Worm (Caenorhabditis elegans): ENCODE results near the gene let-413.

The let-413 gene

DNA sequence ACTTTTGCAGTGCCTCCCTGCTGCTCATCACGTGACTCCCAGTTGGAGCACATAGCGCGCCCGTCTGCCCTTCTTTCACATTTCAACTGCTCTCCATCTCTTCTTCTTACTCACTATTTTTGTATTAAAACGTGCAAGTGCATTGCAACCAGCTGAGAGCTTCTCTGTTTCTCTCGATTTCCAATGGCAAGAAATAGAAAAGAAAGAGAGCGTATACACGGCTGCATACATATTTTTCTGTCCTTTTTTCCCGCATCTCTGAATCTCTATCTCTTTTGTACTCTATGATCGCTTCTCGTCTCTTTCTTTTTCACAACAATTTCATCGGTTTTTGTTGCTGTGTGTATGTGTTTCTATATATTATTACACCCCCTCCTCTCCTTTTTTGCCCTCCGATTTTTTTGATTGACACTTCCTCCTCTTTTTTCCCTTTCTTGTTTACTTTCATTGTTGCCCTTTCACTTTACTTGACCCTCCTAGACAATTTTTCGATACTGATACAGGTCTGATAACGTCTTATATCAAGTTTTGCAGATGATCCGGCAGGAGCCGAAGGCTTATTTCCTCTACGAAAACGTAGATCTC, 23.4 kb upstream of the let-413 start, which contains the start of gene Y97E10AR.1 (continued):
- TF ChIP-seq ceh-20 (GFP tag; IDR thresholded peaks at IDR 0.05) (no peak), lin-13 (GFP tag; optimal IDR thresholded peaks at IDR 0.05) (no peak), php-3 (GFP tag; IDR thresholded peaks at IDR 0.05) (no peak), dmd-6 (GFP tag; IDR thresholded peaks at IDR 0.05) (peak; percentile 94)

DNA sequence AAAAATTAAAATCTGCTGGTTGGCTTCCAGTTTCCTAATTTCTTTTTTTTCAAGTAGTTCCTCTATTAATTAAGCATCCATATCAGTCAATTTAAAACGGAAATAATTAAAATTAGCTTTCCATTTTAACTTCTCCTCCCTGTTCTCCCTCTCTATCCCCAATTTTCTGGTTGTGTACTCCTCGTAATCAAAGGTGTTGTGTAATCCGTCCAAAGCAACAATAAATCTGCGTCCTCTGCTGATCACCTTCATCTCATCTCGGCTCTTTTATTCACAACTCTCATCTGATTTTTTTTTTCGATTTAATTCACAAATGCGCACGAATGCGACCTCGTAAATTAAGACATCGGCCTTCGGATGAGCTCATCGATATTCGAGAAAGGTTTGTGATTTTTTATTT, 18.3 kb upstream of the let-413 start, which contains the start of gene Y97E10AR.2:
Gene Y97E10AR.2, plus strand, starts transcription at position 301 of the 400 bp plus-strand sequence.
- TF ChIP-seq ztf-11 (tag; optimal IDR thresholded peaks at IDR 0.05) (no peak), arid-1 (GFP tag; conservative IDR thresholded peaks at IDR 0.05) (no peak), F26F4.8 (GFP tag; conservative IDR thresholded peaks at IDR 0.05) (no peak), tra-1 (GFP tag; IDR thresholded peaks at IDR 0.05) (no peak), mdl-1 (tag; optimal IDR thresholded peaks at IDR 0.05) (no peak), ZK337.2 (GFP tag; IDR thresholded peaks at IDR 0.05) (no peak), hlh-11 (tag; optimal IDR thresholded peaks at IDR 0.05) (no peak), lin-1 (GFP tag; IDR thresholded peaks at IDR 0.05) (no peak), lin-15B (tag; optimal IDR thresholded peaks at IDR 0.05) (no peak), D1046.2 (GFP tag; IDR thresholded peaks at IDR 0.05) (no peak), aha-1 (tag) (no peak), snpc-1.2 (GFP tag; IDR thresholded peaks at IDR 0.05) (no peak), dmd-9 (GFP tag; IDR thresholded peaks at IDR 0.05) (no peak), daf-8 (GFP tag; IDR thresholded peaks at IDR 0.05) (no peak), madf-9 (GFP tag; conservative IDR thresholded peaks at IDR 0.05) (no peak), mdt-29 (GFP tag; IDR thresholded peaks at IDR 0.05) (no peak), skn-1 (tag; optimal IDR thresholded peaks at IDR 0.05) (no peak)

DNA sequence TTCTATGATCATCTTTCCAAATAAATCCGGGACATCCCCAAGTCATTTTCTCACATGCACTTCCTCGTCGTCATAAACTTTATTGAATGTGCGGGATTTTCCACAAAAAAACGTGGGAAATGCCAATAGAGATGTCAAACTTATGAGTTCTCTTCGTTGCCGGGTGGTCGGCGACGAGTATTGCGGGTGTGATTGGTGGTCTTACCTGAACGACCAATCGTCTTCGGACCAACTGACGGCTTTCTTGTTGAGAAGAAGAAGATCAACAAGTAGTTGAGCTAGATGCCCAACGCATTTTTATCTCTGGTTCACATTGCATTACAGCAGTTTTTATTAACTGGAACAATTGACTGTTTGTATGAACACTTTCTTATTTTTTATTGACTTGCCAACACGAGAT, 17.6 kb upstream of the let-413 start:
- no peak for TF ChIP-seq F44E2.7 (GFP tag; IDR thresholded peaks at IDR 0.05)
- no peak for TF ChIP-seq nhr-102 (tag; optimal IDR thresholded peaks at IDR 0.05)
- no peak for TF ChIP-seq F10B5.3 (tag; optimal IDR thresholded peaks at IDR 0.05)
- no peak for TF ChIP-seq mxl-3 (GFP tag; optimal IDR thresholded peaks at IDR 0.05)
- no peak for TF ChIP-seq ces-1 (GFP tag; optimal IDR thresholded peaks at IDR 0.05)
- no peak for TF ChIP-seq ZK546.5 (tag; optimal IDR thresholded peaks at IDR 0.05)
- no peak for TF ChIP-seq daf-16 (GFP tag; optimal IDR thresholded peaks at IDR 0.05)
- TF ChIP-seq daf-16 (tag; optimal IDR thresholded peaks at IDR 0.05), result no peak
- TF ChIP-seq zfp-3 (GFP tag; conservative IDR thresholded peaks at IDR 0.05), result no peak
- no peak for TF ChIP-seq jun-1 (tag; optimal IDR thresholded peaks at IDR 0.05)
- no peak for TF ChIP-seq unc-39 (tag; optimal IDR thresholded peaks at IDR 0.05)
- TF ChIP-seq dve-1 (tag; optimal IDR thresholded peaks at IDR 0.05; ENCODE audit: insufficient read depth), result no peak
- no peak for TF ChIP-seq lin-38 (GFP tag; IDR thresholded peaks at IDR 0.05)
- TF ChIP-seq php-3 (GFP tag; IDR thresholded peaks at IDR 0.05), result no peak
- no peak for TF ChIP-seq duxl-1 (tag; optimal IDR thresholded peaks at IDR 0.05; ENCODE audit: poor library complexity)
- TF ChIP-seq F37D6.2 (tag; optimal IDR thresholded peaks at IDR 0.05), result no peak
- TF ChIP-seq nhr-6 (tag; optimal IDR thresholded peaks at IDR 0.05), result no peak
- TF ChIP-seq zip-11 (GFP tag; IDR thresholded peaks at IDR 0.05), result no peak
- TF ChIP-seq attf-4 (tag; optimal IDR thresholded peaks at IDR 0.05), result no peak
- TF ChIP-seq R02D3.7 (tag; optimal IDR thresholded peaks at IDR 0.05), result no peak
- TF ChIP-seq lin-1 (GFP tag; IDR thresholded peaks at IDR 0.05), result no peak

Measured in whole organism, L4 larva.